Fruit fly (Drosophila melanogaster) whole organism, adult: ENCODE measurements around the gene Wdfy2.

Experiments
- CG11617 ChIP-seq: fragments of 200-800 bp; sonication (Bioruptor generic); optimal IDR thresholded peaks from 2 replicates; lab custom pipeline; 2017; ENCODE audit warnings: mild to moderate bottlenecking, missing biosample characterization, missing genetic modification reagents, missing genetic modification characterization
- CG12768 ChIP-seq: fragments of 200-800 bp; sonication (Bioruptor generic); optimal IDR thresholded peaks from 2 replicates; lab custom pipeline; 2017; ENCODE audit warnings: missing biosample characterization, missing genetic modification characterization, mild to moderate bottlenecking, moderate library complexity, missing genetic modification reagents
- CG14711 ChIP-seq: fragments of 200-800 bp; sonication (Bioruptor generic); optimal IDR thresholded peaks from 2 replicates; lab custom pipeline; 2018; ENCODE audit warnings: missing biosample characterization, mild to moderate bottlenecking, missing genetic modification characterization, moderate library complexity
- CG1620 ChIP-seq: fragments of 200-800 bp; sonication (Bioruptor generic); optimal IDR thresholded peaks from 2 replicates; lab custom pipeline; 2016; ENCODE audit warnings: missing biosample characterization, missing genetic modification characterization
- CG33017 ChIP-seq: fragments of 200-800 bp; sonication (Bioruptor generic); optimal IDR thresholded peaks from 2 replicates; lab custom pipeline; 2018; ENCODE audit warnings: missing biosample characterization, mild to moderate bottlenecking, missing genetic modification characterization, moderate library complexity
- CG5204 ChIP-seq: fragments of 200-800 bp; sonication (Bioruptor generic); optimal IDR thresholded peaks from 2 replicates; lab custom pipeline; 2016; ENCODE audit warnings: missing biosample characterization, missing genetic modification characterization
- CG7045 ChIP-seq: fragments of 200-800 bp; sonication (Bioruptor generic); optimal IDR thresholded peaks from 2 replicates; lab custom pipeline; 2017; ENCODE audit warnings: missing biosample characterization, mild to moderate bottlenecking, missing genetic modification characterization
- CG7101 ChIP-seq: fragments of 200-800 bp; sonication (Bioruptor generic); optimal IDR thresholded peaks from 2 replicates; lab custom pipeline; 2018; ENCODE audit warnings: missing biosample characterization, mild to moderate bottlenecking, missing genetic modification characterization, moderate library complexity
- Clk ChIP-seq: fragments of 200-800 bp; sonication (Bioruptor generic); optimal IDR thresholded peaks from 2 replicates; lab custom pipeline; 2017; ENCODE audit warnings: missing biosample characterization, missing genetic modification characterization
- Crg-1 ChIP-seq: fragments of 200-800 bp; sonication (Bioruptor generic); optimal IDR thresholded peaks from 2 replicates; lab custom pipeline; 2016; ENCODE audit warnings: missing biosample characterization, missing genetic modification characterization
- Hr96 ChIP-seq: fragments of 200-800 bp; sonication (Bioruptor generic); optimal IDR thresholded peaks from 2 replicates; lab custom pipeline; 2016; ENCODE audit warnings: missing biosample characterization, missing genetic modification characterization
- Mnt ChIP-seq: fragments of 200-800 bp; sonication (Bioruptor generic); optimal IDR thresholded peaks from 2 replicates; lab custom pipeline; 2016; ENCODE audit warnings: missing biosample characterization, mild to moderate bottlenecking, missing genetic modification characterization
- bab1 ChIP-seq: fragments of 200-800 bp; sonication (Bioruptor generic); optimal IDR thresholded peaks from 3 replicates; lab custom pipeline; 2019; ENCODE audit warnings: missing biosample characterization, mild to moderate bottlenecking, missing genetic modification characterization, moderate library complexity
- cic ChIP-seq: fragments of 200-800 bp; sonication (Bioruptor generic); optimal IDR thresholded peaks from 2 replicates; lab custom pipeline; 2017; ENCODE audit warnings: missing biosample characterization, mild to moderate bottlenecking, missing genetic modification characterization, moderate library complexity
- cnc ChIP-seq, 2 experiments: fragments of >200 bp; optimal IDR thresholded peaks; 2 replicates each; lab custom pipeline; 2017
- kay ChIP-seq: fragments of 200-800 bp; sonication (Bioruptor generic); peaks from one replicate; lab custom pipeline; 2016; ENCODE audit warnings: missing biosample characterization, missing genetic modification characterization, borderline replicate concordance
- ovo ChIP-seq: fragments of 200-800 bp; sonication (Bioruptor generic); optimal IDR thresholded peaks from 2 replicates; lab custom pipeline; 2016; ENCODE audit warnings: missing biosample characterization, missing genetic modification characterization
- pad ChIP-seq: fragments of 200-800 bp; sonication (Bioruptor generic); optimal IDR thresholded peaks from 3 replicates; lab custom pipeline; 2017; ENCODE audit warnings: missing biosample characterization, missing genetic modification characterization, mild to moderate bottlenecking, moderate library complexity, missing genetic modification reagents
- tj ChIP-seq: fragments of 200-800 bp; sonication (Bioruptor generic); optimal IDR thresholded peaks from 3 replicates; lab custom pipeline; 2017; ENCODE audit warnings: missing biosample characterization, mild to moderate bottlenecking, missing genetic modification characterization, moderate library complexity
- toe ChIP-seq: fragments of 200-800 bp; sonication (Bioruptor generic); optimal IDR thresholded peaks from 2 replicates; lab custom pipeline; 2016; ENCODE audit warnings: missing biosample characterization, missing genetic modification characterization

The Wdfy2 gene

dm6 chr2L:10452296-10452695 lies 29.2 kb downstream of the Wdfy2 start, which contains the start of gene ppk10:
Gene ppk10, minus strand, starts transcription at chr2L:10452396.
- no peak for TF ChIP-seq CG14711 (tag; lab: Kevin White, UChicago)
- TF ChIP-seq CG12768 (GFP tag; lab: Kevin White, UChicago): no peak
- TF ChIP-seq CG1620: no peak
- no peak for TF ChIP-seq pad
- no peak for TF ChIP-seq cic (GFP tag; lab: Kevin White, UChicago)

- TF ChIP-seq cic (GFP tag; lab: Kevin White, UChicago) (peak; percentile 52), CG33017 (tag; lab: Kevin White, UChicago) (no peak)
Measured at dm6 chr2L:10455944-10456520, 32.9 kb downstream of the Wdfy2 start.

dm6 chr2L:10457191-10457899 lies 34.3 kb downstream of the Wdfy2 start, which contains the start of the genes LManI and LManII:
Gene LManI, minus strand, starts transcription at chr2L:10457241.
Gene LManII, plus strand, starts transcription at chr2L:10457658.
- TF ChIP-seq CG33017 (tag; lab: Kevin White, UChicago) (peak; percentile 9), Mnt (GFP tag; lab: Kevin White, UChicago) (peak; percentile 9), Crg-1 (GFP tag; lab: Kevin White, UChicago) (no peak), ovo (GFP tag; lab: Kevin White, UChicago) (no peak), CG12768 (GFP tag; lab: Kevin White, UChicago) (peak; percentile 12), CG1620 (no peak), Hr96 (GFP tag; lab: Kevin White, UChicago) (no peak), CG5204 (GFP tag; lab: Kevin White, UChicago) (no peak), kay (GFP tag; lab: Kevin White, UChicago) (peak; percentile 70), tj (peak; percentile 73), bab1 (GFP tag; lab: Kevin White, UChicago) (no peak), pad (no peak), CG14711 (tag; lab: Kevin White, UChicago) (no peak), CG7101 (tag; lab: Kevin White, UChicago) (no peak), Clk (GFP tag; lab: Kevin White, UChicago) (no peak), cnc (optimal IDR thresholded peaks at IDR 0.05; lab: Kevin White, UChicago) (no peak), cic (GFP tag; lab: Kevin White, UChicago) (peak; percentile 34), CG11617 (GFP tag; lab: Kevin White, UChicago) (no peak), toe (GFP tag; lab: Kevin White, UChicago) (no peak), CG7045 (no peak)

dm6 chr2L:10458979-10459378 lies 35.9 kb downstream of the Wdfy2 start:
- TF ChIP-seq tj (no peak), cic (GFP tag; lab: Kevin White, UChicago) (no peak), cnc (optimal IDR thresholded peaks at IDR 0.05; lab: Kevin White, UChicago) (no peak)

dm6 chr2L:10466865-10467270 lies 43.8 kb downstream of the Wdfy2 start:
- TF ChIP-seq Hr96 (GFP tag; lab: Kevin White, UChicago) (no peak), pad (no peak), CG7045 (no peak), ovo (GFP tag; lab: Kevin White, UChicago) (no peak), CG1620 (no peak), CG33017 (tag; lab: Kevin White, UChicago) (no peak), toe (GFP tag; lab: Kevin White, UChicago) (no peak), Clk (GFP tag; lab: Kevin White, UChicago) (no peak), kay (GFP tag; lab: Kevin White, UChicago) (no peak), CG11617 (GFP tag; lab: Kevin White, UChicago) (no peak), cnc (optimal IDR thresholded peaks at IDR 0.05; lab: Kevin White, UChicago) (no peak)

- TF ChIP-seq Crg-1 (GFP tag; lab: Kevin White, UChicago) (no peak), toe (GFP tag; lab: Kevin White, UChicago) (no peak), Mnt (GFP tag; lab: Kevin White, UChicago) (no peak), CG12768 (GFP tag; lab: Kevin White, UChicago) (no peak), CG33017 (tag; lab: Kevin White, UChicago) (no peak), bab1 (GFP tag; lab: Kevin White, UChicago) (no peak), CG7101 (tag; lab: Kevin White, UChicago) (no peak), tj (no peak), CG7045 (peak; percentile 15), CG11617 (GFP tag; lab: Kevin White, UChicago) (no peak), CG5204 (GFP tag; lab: Kevin White, UChicago) (no peak), Clk (GFP tag; lab: Kevin White, UChicago) (no peak), CG1620 (no peak), Hr96 (GFP tag; lab: Kevin White, UChicago) (no peak), cic (GFP tag; lab: Kevin White, UChicago) (no peak), CG14711 (tag; lab: Kevin White, UChicago) (no peak), kay (GFP tag; lab: Kevin White, UChicago) (peak; percentile 11)
Measured at dm6 chr2L:10468388-10468787, 45.3 kb downstream of the Wdfy2 start.
